Worm (Caenorhabditis elegans) whole organism, L2 larva: ENCODE results near the gene lrch-1.
A peak's percentile ranks its signal among the peaks of the same experiment; 100 is the strongest.

Experiments
- C34F6.9 ChIP-seq: fragments of 150-350 bp; optimal IDR thresholded peaks from 2 replicates; lab custom pipeline; 2014; ENCODE audit warnings: missing biosample characterization, missing genetic modification characterization
- F13H6.1 ChIP-seq: sonication (generic microtip); optimal IDR thresholded peaks from 2 replicates; lab custom pipeline; 2016; ENCODE audit warnings: missing genetic modification characterization, missing compliant biosample characterization
- R02D3.7 ChIP-seq: fragments of 150-350 bp; optimal IDR thresholded peaks from 2 replicates; lab custom pipeline; 2014; ENCODE audit warnings: missing biosample characterization, missing genetic modification characterization
- Y55F3AM.14 ChIP-seq: fragments of 200-800 bp; sonication (Bioruptor generic); optimal IDR thresholded peaks from 2 replicates; lab custom pipeline; 2018; ENCODE audit warnings: mild to moderate bottlenecking, missing genetic modification characterization, missing compliant biosample characterization
- ZK546.5 ChIP-seq: sonication (generic microtip); optimal IDR thresholded peaks from 2 replicates; lab custom pipeline; 2017; ENCODE audit warnings: missing biosample characterization, missing genetic modification characterization
- alr-1 ChIP-seq: fragments of 150-350 bp; optimal IDR thresholded peaks from 2 replicates; lab custom pipeline; 2014; ENCODE audit warnings: missing biosample characterization, missing genetic modification characterization
- aly-2 ChIP-seq: fragments of 150-350 bp; optimal IDR thresholded peaks from 2 replicates; lab custom pipeline; 2014; ENCODE audit warnings: missing biosample characterization, missing genetic modification characterization
- ama-1 ChIP-seq: fragments of 150-350 bp; optimal IDR thresholded peaks from 2 replicates; lab custom pipeline; 2018; ENCODE audit warnings: inconsistent platforms
- blmp-1 ChIP-seq: sonication (generic microtip); optimal IDR thresholded peaks from 2 replicates; lab custom pipeline; 2017; ENCODE audit warnings: missing genetic modification characterization, mild to moderate bottlenecking, missing compliant biosample characterization, antibody characterized with exemption, moderate library complexity; ENCODE audit not compliant: insufficient read depth
- ceh-16 ChIP-seq: fragments of 150-350 bp; optimal IDR thresholded peaks from 2 replicates; lab custom pipeline; 2014; ENCODE audit warnings: missing biosample characterization, missing genetic modification characterization
- crh-2 ChIP-seq: sonication (generic microtip); optimal IDR thresholded peaks from 2 replicates; lab custom pipeline; 2017; ENCODE audit warnings: missing biosample characterization, missing genetic modification characterization
- dmd-4 ChIP-seq: sonication (generic microtip); optimal IDR thresholded peaks from 2 replicates; lab custom pipeline; 2017; ENCODE audit warnings: missing biosample characterization, missing genetic modification characterization
- elt-1 ChIP-seq: fragments of 150-350 bp; optimal IDR thresholded peaks from 2 replicates; lab custom pipeline; 2014; ENCODE audit warnings: missing biosample characterization, missing genetic modification characterization
- elt-3 ChIP-seq: sonication (generic microtip); optimal IDR thresholded peaks from 2 replicates; lab custom pipeline; 2017; ENCODE audit warnings: missing biosample characterization, missing genetic modification characterization
- gmeb-1 ChIP-seq: fragments of 150-350 bp; optimal IDR thresholded peaks from 2 replicates; lab custom pipeline; 2014; ENCODE audit warnings: missing biosample characterization, missing genetic modification characterization
- lin-11 ChIP-seq: fragments of 150-350 bp; sonication (generic microtip); optimal IDR thresholded peaks from 2 replicates; lab custom pipeline; 2014; ENCODE audit warnings: missing biosample characterization, missing genetic modification characterization, inconsistent platforms, mixed read lengths
- lin-13 ChIP-seq: fragments of 150-350 bp; optimal IDR thresholded peaks from 2 replicates; lab custom pipeline; 2014; ENCODE audit warnings: missing biosample characterization, missing genetic modification reagents, missing genetic modification characterization
- lin-39 ChIP-seq: fragments of 150-350 bp; optimal IDR thresholded peaks from 2 replicates; lab custom pipeline; 2014; ENCODE audit warnings: missing biosample characterization, missing genetic modification reagents, missing genetic modification characterization
- lsy-2 ChIP-seq, 2 experiments: fragments of 150-350 bp in 1 of 2; sonication (generic microtip) in 1 of 2; optimal IDR thresholded peaks; 2 replicates each; lab custom pipeline; 2014 to 2017; ENCODE audit warnings: missing biosample characterization in 2 of 2, missing genetic modification characterization in 2 of 2
- mab-5 ChIP-seq: fragments of 150-350 bp; optimal IDR thresholded peaks from 2 replicates; lab custom pipeline; 2014; ENCODE audit warnings: missing biosample characterization, missing genetic modification characterization
- mbf-1 ChIP-seq: sonication (generic microtip); optimal IDR thresholded peaks from 2 replicates; lab custom pipeline; 2017; ENCODE audit warnings: missing biosample characterization, missing genetic modification characterization
- mdl-1 ChIP-seq, 2 experiments: fragments of 150-350 bp in 1 of 2; sonication (generic microtip) in 1 of 2; optimal IDR thresholded peaks; 2 replicates each; lab custom pipeline; 2017; ENCODE audit warnings: missing biosample characterization in 2 of 2, missing genetic modification characterization in 2 of 2
- nhr-10 ChIP-seq: sonication (generic microtip); optimal IDR thresholded peaks from 2 replicates; lab custom pipeline; 2017; ENCODE audit warnings: missing biosample characterization, missing genetic modification characterization
- nhr-11 ChIP-seq: fragments of 150-350 bp; optimal IDR thresholded peaks from 2 replicates; lab custom pipeline; 2014; ENCODE audit warnings: missing biosample characterization, missing genetic modification characterization
- nhr-12 ChIP-seq: fragments of 150-350 bp; optimal IDR thresholded peaks from 2 replicates; lab custom pipeline; 2014; ENCODE audit warnings: missing biosample characterization, missing genetic modification characterization
- nhr-129 ChIP-seq: fragments of 150-350 bp; optimal IDR thresholded peaks from 2 replicates; lab custom pipeline; 2014; ENCODE audit warnings: missing biosample characterization, missing genetic modification characterization
- nhr-21 ChIP-seq: fragments of 150-350 bp; optimal IDR thresholded peaks from 2 replicates; lab custom pipeline; 2014; ENCODE audit warnings: missing biosample characterization, missing genetic modification characterization
- nhr-23 ChIP-seq: fragments of 150-350 bp; optimal IDR thresholded peaks from 2 replicates; lab custom pipeline; 2014; ENCODE audit warnings: missing biosample characterization, missing genetic modification reagents, missing genetic modification characterization
- nhr-237 ChIP-seq: fragments of 150-350 bp; optimal IDR thresholded peaks from 2 replicates; lab custom pipeline; 2014; ENCODE audit warnings: missing biosample characterization, missing genetic modification characterization
- nhr-25 ChIP-seq: fragments of 150-350 bp; sonication (generic microtip); optimal IDR thresholded peaks from 3 replicates; lab custom pipeline; 2014; ENCODE audit warnings: missing biosample characterization, missing genetic modification characterization
- nhr-6 ChIP-seq: fragments of 150-350 bp; optimal IDR thresholded peaks from 2 replicates; lab custom pipeline; 2014; ENCODE audit warnings: missing biosample characterization, missing genetic modification characterization
- nhr-77 ChIP-seq: fragments of 150-350 bp; optimal IDR thresholded peaks from 2 replicates; lab custom pipeline; 2014; ENCODE audit warnings: missing biosample characterization, missing genetic modification characterization
- peb-1 ChIP-seq: fragments of 150-350 bp; optimal IDR thresholded peaks from 2 replicates; lab custom pipeline; 2014; ENCODE audit warnings: missing biosample characterization, missing genetic modification characterization
- sem-4 ChIP-seq: fragments of 150-350 bp; optimal IDR thresholded peaks from 2 replicates; lab custom pipeline; 2014; ENCODE audit warnings: missing biosample characterization, missing genetic modification reagents, missing genetic modification characterization
- skn-1 ChIP-seq: sonication (generic microtip); optimal IDR thresholded peaks from 2 replicates; lab custom pipeline; 2017; ENCODE audit warnings: missing biosample characterization, missing genetic modification characterization
- sma-3 ChIP-seq: sonication (generic microtip); optimal IDR thresholded peaks from 2 replicates; lab custom pipeline; 2016; ENCODE audit warnings: missing genetic modification reagents, missing genetic modification characterization, missing compliant biosample characterization
- sma-9 ChIP-seq, 2 experiments: fragments of 150-350 bp in 1 of 2; sonication (generic microtip) in 1 of 2; optimal IDR thresholded peaks; 2 replicates each; lab custom pipeline; 2014 to 2016; ENCODE audit warnings: missing genetic modification characterization in 2 of 2, mild to moderate bottlenecking in 1 of 2, missing biosample characterization in 1 of 2, missing compliant biosample characterization in 1 of 2, missing genetic modification reagents in 1 of 2, moderate library complexity in 1 of 2
- snpc-4 ChIP-seq: fragments of 150-350 bp; optimal IDR thresholded peaks from 2 replicates; lab custom pipeline; 2014; ENCODE audit warnings: missing biosample characterization, missing genetic modification characterization
- unc-39 ChIP-seq: fragments of 150-350 bp; optimal IDR thresholded peaks from 2 replicates; lab custom pipeline; 2014; ENCODE audit warnings: missing biosample characterization, missing genetic modification characterization
- unc-55 ChIP-seq: fragments of 150-350 bp; sonication (generic microtip); optimal IDR thresholded peaks from 3 replicates; lab custom pipeline; 2014; ENCODE audit warnings: missing biosample characterization, missing genetic modification reagents, missing genetic modification characterization
- unc-62 ChIP-seq: fragments of 150-350 bp; optimal IDR thresholded peaks from 2 replicates; lab custom pipeline; 2014; ENCODE audit warnings: missing biosample characterization, missing genetic modification reagents, missing genetic modification characterization
- zag-1 ChIP-seq: fragments of 150-350 bp; optimal IDR thresholded peaks from 2 replicates; lab custom pipeline; 2014; ENCODE audit warnings: missing biosample characterization, missing genetic modification characterization
- ztf-11 ChIP-seq: sonication (generic microtip); optimal IDR thresholded peaks from 2 replicates; lab custom pipeline; 2017; ENCODE audit warnings: missing biosample characterization, missing genetic modification characterization
- ztf-4 ChIP-seq: fragments of 150-350 bp; optimal IDR thresholded peaks from 2 replicates; lab custom pipeline; 2014; ENCODE audit warnings: missing biosample characterization, missing genetic modification characterization

Gene lrch-1

ce11 chrX:6251947-6252617 is 35.6 kb upstream of the lrch-1 start (continued):
- TF ChIP-seq mdl-1 (tag; optimal IDR thresholded peaks at IDR 0.05; lab: Kevin White, UChicago) (peak in 1 of 2 experiments; percentile 44), nhr-10 (tag; lab: Kevin White, UChicago) (no peak), lin-13 (GFP tag; lab: Kevin White, UChicago) (peak; percentile 49), skn-1 (tag; lab: Kevin White, UChicago) (no peak), blmp-1 (tag; lab: Kevin White, UChicago) (no peak), nhr-129 (peak; percentile 37), lsy-2 (tag; optimal IDR thresholded peaks at IDR 0.05; lab: Kevin White, UChicago) (peak in 1 of 2 experiments; percentile 7), nhr-12 (tag; lab: Kevin White, UChicago) (no peak), C34F6.9 (tag; lab: Kevin White, UChicago) (peak; percentile 54), peb-1 (tag; lab: Kevin White, UChicago) (no peak)
- TF ChIP-seq, all 48 proteins: peak for 14

DNA sequence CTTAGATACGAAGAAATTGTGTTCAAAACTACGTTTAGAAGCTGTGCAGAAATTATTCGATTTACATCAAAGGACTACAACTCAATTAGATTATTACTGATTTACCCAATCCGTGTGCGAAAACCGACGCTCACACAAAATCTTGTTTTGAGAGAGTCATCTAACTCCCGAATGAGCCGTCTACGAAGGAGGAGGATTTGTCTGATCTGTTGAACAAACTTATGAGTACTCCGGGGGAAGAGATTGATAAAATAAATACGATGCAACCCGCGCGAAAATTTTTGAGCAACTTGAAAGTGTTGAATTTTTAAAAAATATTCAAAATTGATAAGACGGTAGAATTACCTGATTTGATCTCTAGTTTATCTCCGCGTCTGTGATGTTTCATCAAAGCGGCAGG is 34.9 kb upstream of the lrch-1 start:
- peak; percentile 26 for TF ChIP-seq nhr-21 (tag; lab: Kevin White, UChicago)
- TF ChIP-seq nhr-77 = no peak
- TF ChIP-seq sma-9 (GFP tag; optimal IDR thresholded peaks at IDR 0.05; lab: Kevin White, UChicago) = peak; percentile 1
- TF ChIP-seq sma-9 (tag; optimal IDR thresholded peaks at IDR 0.05; lab: Kevin White, UChicago) = no peak

- TF ChIP-seq sma-9 (GFP tag; optimal IDR thresholded peaks at IDR 0.05; lab: Kevin White, UChicago) (peak; percentile 62), sma-9 (tag; optimal IDR thresholded peaks at IDR 0.05; lab: Kevin White, UChicago) (no peak), lsy-2 (tag; optimal IDR thresholded peaks at IDR 0.05; lab: Kevin White, UChicago) (peak in 1 of 2 experiments; percentile 4), peb-1 (tag; lab: Kevin White, UChicago) (no peak), zag-1 (peak; percentile 57), R02D3.7 (tag; lab: Kevin White, UChicago) (no peak), sem-4 (tag; lab: Kevin White, UChicago) (peak; percentile 30), elt-1 (tag; lab: Kevin White, UChicago) (no peak)
Measured at ce11 chrX:6250866-6251265, 34.4 kb upstream of the lrch-1 start.

ce11 chrX:6250272-6250752 is 33.9 kb upstream of the lrch-1 start:
- peak; percentile 86 for TF ChIP-seq C34F6.9 (tag; lab: Kevin White, UChicago)
- peak; percentile 66 for TF ChIP-seq nhr-21 (tag; lab: Kevin White, UChicago)
- no peak for TF ChIP-seq elt-1 (tag; lab: Kevin White, UChicago)
- TF ChIP-seq blmp-1 (tag; lab: Kevin White, UChicago) = peak; percentile 1
- no peak for TF ChIP-seq mab-5 (tag; lab: Kevin White, UChicago)
- TF ChIP-seq Y55F3AM.14 (GFP tag; lab: Kevin White, UChicago) = no peak
- peak; percentile 70 for TF ChIP-seq sma-3 (GFP tag; lab: Kevin White, UChicago)
- TF ChIP-seq unc-39 (tag; lab: Kevin White, UChicago) = no peak
- peak; percentile 42 for TF ChIP-seq crh-2
- TF ChIP-seq dmd-4 (tag; lab: Kevin White, UChicago) = no peak
- no peak for TF ChIP-seq mbf-1 (tag; lab: Kevin White, UChicago)
- no peak for TF ChIP-seq nhr-6 (tag; lab: Kevin White, UChicago)
- no peak for TF ChIP-seq nhr-77
- TF ChIP-seq elt-3 = no peak
- no peak for TF ChIP-seq ceh-16
- peak; percentile 6 for TF ChIP-seq gmeb-1 (tag; lab: Kevin White, UChicago)
- peak; percentile 4 for TF ChIP-seq nhr-25 (tag; lab: Kevin White, UChicago)
- no peak for TF ChIP-seq aly-2 (tag; lab: Kevin White, UChicago)
- no peak for TF ChIP-seq skn-1 (tag; lab: Kevin White, UChicago)
- no peak for TF ChIP-seq ztf-4 (tag; lab: Kevin White, UChicago)
- TF ChIP-seq ztf-11 (tag; lab: Kevin White, UChicago) = no peak
- peak in 1 of 2 experiments; percentile 32 for TF ChIP-seq lsy-2 (tag; optimal IDR thresholded peaks at IDR 0.05; lab: Kevin White, UChicago)
- TF ChIP-seq alr-1 (tag; lab: Kevin White, UChicago) = no peak
- peak; percentile 11 for TF ChIP-seq ama-1
- TF ChIP-seq ZK546.5 = no peak
- TF ChIP-seq snpc-4 (tag; lab: Kevin White, UChicago) = no peak
- TF ChIP-seq nhr-237 (tag; lab: Kevin White, UChicago) = no peak
- no peak for TF ChIP-seq R02D3.7 (tag; lab: Kevin White, UChicago)
- no peak for TF ChIP-seq lin-11 (tag; lab: Kevin White, UChicago)
- no peak for TF ChIP-seq zag-1
- TF ChIP-seq mdl-1 (tag; optimal IDR thresholded peaks at IDR 0.05; lab: Kevin White, UChicago) = peak; percentile 9 to 28
- TF ChIP-seq lin-39 (tag; lab: Kevin White, UChicago) = no peak
- no peak for TF ChIP-seq nhr-10 (tag; lab: Kevin White, UChicago)
- peak; percentile 74 for TF ChIP-seq F13H6.1 (tag; lab: Kevin White, UChicago)
- TF ChIP-seq unc-55 = peak; percentile 17
- no peak for TF ChIP-seq nhr-23 (tag; lab: Kevin White, UChicago)
- peak; percentile 8 for TF ChIP-seq lin-13 (GFP tag; lab: Kevin White, UChicago)
- TF ChIP-seq sem-4 (tag; lab: Kevin White, UChicago) = peak; percentile 75
- TF ChIP-seq nhr-11 (tag; lab: Kevin White, UChicago) = no peak
- TF ChIP-seq unc-62 (GFP tag; lab: Kevin White, UChicago) = no peak
